Worm (Caenorhabditis elegans) whole organism, midembryonic: Measurements from ENCODE around the gene str-57.

Experiments
- flt-1 ChIP-seq: fragments of 200-800 bp; sonication (Bioruptor generic); IDR thresholded peaks from 2 replicates; pipeline ENCODE4 v1.3.6; 2022; ENCODE audit warnings: missing genetic modification characterization, missing compliant biosample characterization
- klf-2 ChIP-seq: fragments of 200-800 bp; sonication (Bioruptor generic); conservative IDR thresholded peaks from 2 replicates; pipeline ENCODE4 v1.3.6; 2022; ENCODE audit warnings: missing genetic modification reagents, missing genetic modification characterization, missing compliant biosample characterization
- ref-1 ChIP-seq: fragments of 200-800 bp; sonication (Bioruptor generic); conservative IDR thresholded peaks from 2 replicates; pipeline ENCODE4 v1.3.6; 2022; ENCODE audit warnings: missing genetic modification reagents, missing genetic modification characterization, missing compliant biosample characterization
- tab-1 ChIP-seq: fragments of 200-800 bp; sonication (Bioruptor generic); IDR thresholded peaks from 2 replicates; pipeline ENCODE4 v1.3.6; 2022; ENCODE audit warnings: missing genetic modification characterization, missing compliant biosample characterization
- ztf-23 ChIP-seq: fragments of 200-800 bp; sonication (Bioruptor generic); IDR thresholded peaks from 2 replicates; pipeline ENCODE4 v1.3.6; 2022; ENCODE audit warnings: missing genetic modification reagents, missing genetic modification characterization, missing compliant biosample characterization
- ztf-29 ChIP-seq: fragments of 200-800 bp; sonication (Bioruptor generic); IDR thresholded peaks from 2 replicates; pipeline ENCODE4 v1.3.6; 2022; ENCODE audit warnings: missing genetic modification reagents, missing genetic modification characterization, missing compliant biosample characterization

- TF ChIP-seq ztf-29 (GFP tag; lab: Robert Waterston, UW) (no peak), ztf-23 (GFP tag; lab: Robert Waterston, UW) (no peak), ref-1 (no peak), flt-1 (GFP tag; lab: Robert Waterston, UW) (no peak), klf-2 (no peak), tab-1 (GFP tag; lab: Robert Waterston, UW) (no peak)
Measured at ce11 chrV:15841095-15841494, 29.4 kb upstream of the str-57 start, which contains the start of gene srh-149.
